Worm (Caenorhabditis elegans) whole organism, dauer: ENCODE results near the gene R04B5.1.

Experiments
- unc-62 ChIP-seq: sonication (generic microtip); optimal IDR thresholded peaks from 2 replicates; lab custom pipeline; 2017; ENCODE audit warnings: missing biosample characterization, missing genetic modification reagents, missing genetic modification characterization

R04B5.1 gene

DNA sequence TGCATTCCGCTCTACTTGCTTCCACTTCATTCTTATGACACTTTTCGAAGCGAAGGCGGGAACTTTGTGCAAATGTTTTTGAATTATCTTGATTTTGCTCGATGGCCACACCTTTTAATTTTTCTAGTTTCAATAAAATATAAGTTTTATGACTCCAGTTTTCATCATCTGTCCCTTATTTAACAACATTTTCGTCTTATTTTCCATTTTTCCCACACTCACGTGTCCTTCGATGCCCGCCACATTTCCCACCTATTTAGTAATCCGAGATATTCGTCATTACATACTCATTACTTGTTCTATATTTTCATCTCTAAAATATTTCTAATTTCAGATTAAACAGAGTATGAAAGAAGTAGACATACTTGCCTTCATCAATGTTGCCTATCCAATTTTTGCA is 16.2 kb upstream of the R04B5.1 start, which contains the start of gene srd-49:
Gene srd-49, plus strand, starts transcription at position 301 of the 400 bp plus-strand sequence.
- no peak for TF ChIP-seq unc-62 (GFP tag; lab: Kevin White, UChicago)

DNA sequence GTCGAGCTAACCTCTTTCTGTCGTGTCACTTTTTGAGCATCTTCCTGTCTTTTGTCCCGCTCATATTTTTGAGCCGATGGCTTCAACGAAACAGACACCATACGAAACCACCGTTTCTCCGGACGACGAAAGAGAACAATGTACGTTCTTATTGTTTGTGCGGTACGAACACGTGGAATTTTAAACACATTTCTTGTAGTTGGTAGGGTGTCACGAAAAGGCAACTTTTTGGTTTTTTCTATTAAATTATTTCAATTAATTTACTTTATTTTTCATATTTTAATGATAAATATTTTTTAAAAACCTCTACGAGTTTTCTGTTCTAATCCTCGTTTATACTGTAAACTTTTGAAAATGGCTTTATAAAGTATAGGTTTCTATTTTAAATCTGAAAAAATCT is 13.0 kb upstream of the R04B5.1 start, which contains the start of gene R04B5.11:
Gene R04B5.11, minus strand, starts transcription at position 101 of the 400 bp plus-strand sequence.
- TF ChIP-seq unc-62 (GFP tag; lab: Kevin White, UChicago): no peak

DNA sequence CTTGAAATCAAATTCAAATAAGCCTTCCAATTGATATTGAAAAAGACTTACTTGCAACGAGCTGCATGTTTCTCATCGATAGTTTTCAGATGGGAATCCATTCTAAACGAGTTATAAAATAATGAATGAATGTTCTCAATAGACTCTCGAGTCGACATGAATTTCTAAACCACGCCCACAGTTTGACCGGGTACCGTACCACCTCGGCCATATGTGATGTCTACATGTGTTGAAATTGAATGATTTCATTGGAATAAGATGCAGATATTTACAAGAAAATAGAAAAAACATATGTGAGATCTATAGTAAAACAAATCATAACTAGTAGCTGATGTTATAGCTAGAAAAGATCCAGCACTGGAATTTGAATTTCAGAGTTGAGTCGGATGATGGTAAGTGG is 12.3 kb upstream of the R04B5.1 start, which contains the start of gene R04B5.7:
Gene R04B5.7, minus strand, starts transcription at position 101 of the 400 bp plus-strand sequence.
- no peak for TF ChIP-seq unc-62 (GFP tag; lab: Kevin White, UChicago)

DNA sequence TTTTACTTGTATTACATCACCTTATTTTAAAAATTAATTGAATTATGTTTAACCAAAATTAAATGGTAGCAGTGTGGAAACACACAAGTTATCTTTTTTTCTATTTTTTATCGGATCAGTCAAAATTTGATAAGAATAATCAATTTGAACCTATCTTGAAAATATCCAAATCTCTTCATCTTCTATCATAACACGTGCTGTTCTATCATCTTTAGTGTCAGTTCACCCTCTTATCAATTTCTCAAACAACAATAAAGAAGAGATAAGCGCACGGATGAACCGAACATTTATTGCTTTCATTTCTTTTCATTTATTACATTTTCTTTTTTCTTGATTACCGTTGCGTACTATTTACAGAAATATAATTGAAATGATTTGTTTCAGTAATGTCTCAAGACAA is 9.0 kb upstream of the R04B5.1 start, which contains the start of gene R04B5.5:
Gene R04B5.5, plus strand, starts transcription at position 378 of the 400 bp plus-strand sequence.
- TF ChIP-seq unc-62 (GFP tag; lab: Kevin White, UChicago): no peak

DNA sequence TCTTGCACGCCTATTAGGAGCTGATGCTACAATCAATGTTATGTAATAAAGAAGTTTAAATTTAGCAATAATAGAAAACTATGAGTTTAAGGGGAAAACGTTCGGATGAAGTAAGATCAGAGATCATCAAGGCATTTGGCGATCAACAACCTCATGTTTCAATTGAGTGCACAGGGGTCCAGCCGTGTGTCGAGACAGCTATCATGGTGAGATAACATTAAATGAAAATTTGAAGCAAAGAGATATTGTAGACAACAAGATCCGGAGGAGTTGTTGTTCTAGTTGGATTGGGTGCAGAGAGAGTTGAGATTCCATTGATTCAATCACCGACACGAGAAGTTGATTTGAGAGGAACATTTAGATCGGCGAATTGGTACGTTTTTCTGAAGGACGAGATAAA is 8.0 kb upstream of the R04B5.1 start:
- no peak for TF ChIP-seq unc-62 (GFP tag; lab: Kevin White, UChicago)

DNA sequence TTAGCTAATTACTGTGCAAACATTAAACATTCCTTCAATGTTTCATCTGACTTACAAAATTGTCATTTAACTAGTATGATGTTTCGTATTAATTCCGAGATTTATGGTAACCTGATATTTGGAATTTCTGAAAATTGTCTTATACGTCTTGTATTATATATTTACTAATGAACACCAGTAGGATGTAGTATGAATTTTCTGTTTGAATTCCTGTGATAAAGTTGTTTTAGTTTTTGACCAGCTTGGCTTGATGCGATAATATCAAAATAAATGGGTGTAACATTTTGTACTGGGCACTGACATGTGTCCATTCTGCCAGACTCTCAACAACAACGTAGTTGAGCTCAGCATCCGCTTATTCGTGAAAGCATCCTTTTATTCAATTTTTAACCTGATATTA is 6.7 kb upstream of the R04B5.1 start, which contains the start of gene R04B5.6:
Gene R04B5.6, plus strand, starts transcription at position 301 of the 400 bp plus-strand sequence.
- no peak for TF ChIP-seq unc-62 (GFP tag; lab: Kevin White, UChicago)

DNA sequence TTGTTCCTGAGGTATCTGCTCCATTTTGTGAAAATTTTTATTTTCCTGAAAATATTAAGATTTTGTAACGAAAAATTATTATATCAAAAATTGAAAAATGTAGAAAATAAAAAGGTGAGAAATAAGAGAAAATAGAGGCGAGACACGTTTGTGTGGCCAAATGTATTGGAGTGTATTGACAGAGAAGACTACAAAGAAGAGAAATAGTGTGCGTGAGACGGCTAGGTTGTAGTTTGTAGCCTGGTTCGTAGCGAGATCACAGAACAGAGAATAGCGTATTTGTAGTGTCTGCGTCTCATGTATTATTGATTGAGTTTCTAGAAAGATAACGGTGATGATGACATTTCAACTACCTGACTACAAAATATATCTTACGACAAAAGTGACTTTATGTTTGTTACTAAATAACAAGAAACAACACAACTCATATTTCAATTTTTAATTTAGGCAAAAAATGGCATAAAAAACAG is 5.9 kb upstream of the R04B5.1 start, which contains the start of gene nhr-12:
Gene nhr-12, minus strand, starts transcription at position 51 of the 470 bp plus-strand sequence.
- no peak for TF ChIP-seq unc-62 (GFP tag; lab: Kevin White, UChicago)

DNA sequence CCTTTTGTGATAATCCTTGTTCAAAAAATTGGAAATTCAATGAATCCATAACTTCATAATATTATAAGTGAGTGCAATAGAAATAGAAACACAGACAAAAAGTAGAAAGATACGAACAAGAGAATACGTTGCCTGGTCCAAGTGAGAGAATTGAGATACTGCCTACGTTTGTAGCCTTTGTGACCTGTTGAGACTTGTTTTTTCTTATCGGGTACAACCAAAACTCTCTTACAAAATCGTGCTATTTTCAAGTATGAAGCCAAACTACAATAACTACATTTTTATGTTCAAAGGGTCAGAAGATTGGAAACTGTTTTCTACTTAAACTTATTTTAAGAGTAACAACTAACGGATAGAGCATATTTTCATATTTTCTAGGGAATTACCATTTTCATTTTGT is 3.5 kb upstream of the R04B5.1 start, which contains the start of gene nhr-205:
Gene nhr-205, minus strand, starts transcription at position 141 of the 400 bp plus-strand sequence.
- no peak for TF ChIP-seq unc-62 (GFP tag; lab: Kevin White, UChicago)

DNA sequence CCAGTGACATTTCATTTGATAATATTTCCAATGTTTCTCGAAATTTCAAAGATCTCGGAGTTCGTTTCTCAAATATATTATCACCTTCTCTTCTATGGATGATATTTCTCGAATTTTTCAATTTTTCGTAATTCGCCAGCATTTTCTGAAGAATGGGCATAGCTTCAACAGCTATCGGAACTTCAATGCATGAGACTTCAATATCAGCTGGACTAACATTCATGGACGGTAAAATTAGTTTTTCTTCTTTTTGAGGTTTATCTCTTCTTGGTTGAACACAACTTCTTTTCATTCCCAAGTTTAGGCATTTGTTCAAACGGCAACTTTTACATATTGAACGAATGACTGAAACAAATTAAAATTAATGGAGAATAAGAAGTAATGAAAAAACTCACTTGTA is 2.8 kb upstream of the R04B5.1 start:
- TF ChIP-seq unc-62 (GFP tag; lab: Kevin White, UChicago): no peak

DNA sequence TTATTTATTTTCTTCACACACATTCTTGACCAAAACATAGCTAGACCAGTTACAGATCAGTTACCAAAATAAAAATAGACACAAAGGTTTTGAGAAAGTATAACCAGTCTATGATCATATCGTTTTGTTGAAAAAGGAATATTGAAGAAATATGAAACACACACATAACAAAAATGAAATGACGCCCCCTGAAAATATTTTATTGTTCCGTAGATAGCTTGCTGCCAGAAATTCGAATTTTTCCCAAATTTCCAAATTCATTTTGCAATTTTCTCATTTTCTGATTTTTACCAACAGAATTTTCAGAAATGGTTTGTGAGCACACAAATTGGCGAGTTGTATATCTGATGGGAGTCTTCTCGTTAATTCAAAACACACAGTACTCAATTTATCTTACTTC is 2.7 kb downstream of the R04B5.1 start, which contains the start of gene F57A8.7:
Gene F57A8.7, plus strand, starts transcription at position 301 of the 400 bp plus-strand sequence.
- no peak for TF ChIP-seq unc-62 (GFP tag; lab: Kevin White, UChicago)

DNA sequence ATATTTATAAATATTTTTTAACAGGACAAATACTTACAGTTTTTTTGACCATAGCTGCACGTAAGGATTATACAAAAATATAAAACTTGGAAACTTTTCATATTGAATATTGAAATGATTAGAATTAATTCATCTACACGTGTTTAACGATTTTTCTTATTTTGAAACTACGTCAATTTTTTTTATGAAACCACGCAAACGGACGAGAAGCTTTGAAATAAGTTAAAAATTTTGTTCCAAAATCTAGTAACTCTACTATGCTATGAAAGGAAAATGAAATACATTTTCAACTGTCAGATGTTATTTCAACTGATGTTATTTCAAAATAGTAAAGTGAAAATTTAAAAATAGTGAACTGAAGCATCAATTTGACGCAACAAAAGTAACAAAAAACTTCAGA is 4.4 kb downstream of the R04B5.1 start, which contains the start of gene F57A8.6:
Gene F57A8.6, minus strand, starts transcription at position 101 of the 400 bp plus-strand sequence.
- no peak for TF ChIP-seq unc-62 (GFP tag; lab: Kevin White, UChicago)

DNA sequence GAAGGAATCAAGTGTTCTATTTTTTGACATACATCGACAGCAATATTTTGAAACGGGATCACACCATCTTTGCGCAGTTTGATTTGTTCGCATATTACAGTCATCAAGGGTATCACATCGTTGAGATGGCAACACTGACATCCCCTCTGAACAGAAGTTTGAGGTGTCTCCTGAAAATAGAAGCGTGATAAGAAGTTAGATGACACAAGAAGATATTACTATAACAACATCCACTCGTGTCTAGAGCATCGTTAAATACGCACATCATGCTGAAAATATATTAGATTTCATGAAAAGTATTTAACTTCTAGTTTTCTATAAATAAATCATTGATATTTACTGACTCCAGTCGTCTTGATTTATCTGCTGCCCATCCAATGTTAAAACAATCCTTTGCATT is 5.4 kb downstream of the R04B5.1 start:
- no peak for TF ChIP-seq unc-62 (GFP tag; lab: Kevin White, UChicago)

DNA sequence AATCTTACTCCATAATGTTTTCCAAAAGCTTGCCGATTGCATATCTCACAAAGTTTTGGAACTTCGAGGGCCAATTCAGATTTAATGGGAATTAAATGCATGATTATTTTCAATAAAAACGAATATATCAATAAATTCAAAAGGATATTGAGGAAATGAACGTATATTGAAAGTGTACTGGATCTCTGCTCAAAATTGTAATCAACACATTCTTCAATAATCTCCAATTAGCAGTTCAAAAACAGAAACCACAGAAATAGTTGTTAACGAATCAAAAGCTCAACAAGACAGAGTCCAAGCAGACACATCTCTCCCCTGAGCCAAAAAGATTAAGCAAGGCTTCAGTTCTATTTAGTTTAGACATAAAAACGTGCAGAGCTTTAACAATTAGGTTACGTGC is 7.6 kb downstream of the R04B5.1 start, which contains the start of gene nhr-192:
Gene nhr-192, minus strand, starts transcription at position 101 of the 400 bp plus-strand sequence.
- no peak for TF ChIP-seq unc-62 (GFP tag; lab: Kevin White, UChicago)

DNA sequence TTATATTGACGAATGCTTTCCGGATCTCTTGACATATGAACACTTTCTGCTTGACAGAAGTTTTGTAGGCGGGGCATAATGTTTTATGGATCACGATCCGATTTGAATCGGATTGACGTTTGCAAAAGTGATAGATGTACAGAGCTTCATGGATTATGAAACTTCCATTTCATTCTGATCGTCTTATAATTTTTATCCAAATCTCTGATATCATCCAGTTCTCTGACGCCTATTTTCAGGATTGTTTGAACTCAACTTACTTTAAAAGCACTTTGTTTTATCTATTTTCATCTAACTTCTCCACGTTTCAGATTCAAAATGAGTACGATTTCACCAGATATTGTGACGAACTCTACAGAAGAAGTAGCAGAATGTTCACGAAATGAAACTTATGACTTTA is 11.4 kb downstream of the R04B5.1 start, which contains the start of gene npr-39:
Gene npr-39, plus strand, starts transcription at position 301 of the 400 bp plus-strand sequence.
- no peak for TF ChIP-seq unc-62 (GFP tag; lab: Kevin White, UChicago)

DNA sequence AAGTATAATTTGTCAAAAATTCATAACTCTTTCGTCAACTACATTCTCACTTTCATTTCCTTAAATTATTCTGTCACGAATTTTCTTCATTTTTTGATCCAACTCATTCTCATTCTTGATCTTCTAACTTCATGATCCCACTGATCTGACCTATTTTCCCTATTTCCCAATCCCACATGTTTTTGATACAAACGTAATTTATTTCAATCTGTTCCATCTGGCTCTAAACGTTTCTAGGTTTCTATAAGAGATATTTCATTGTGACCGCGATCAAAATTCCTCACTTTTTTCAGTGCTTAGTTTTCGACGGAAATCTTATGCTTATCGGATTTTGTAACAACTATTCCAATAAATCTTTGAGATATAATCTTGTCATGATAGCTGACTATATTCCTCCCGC is 12.5 kb downstream of the R04B5.1 start:
- no peak for TF ChIP-seq unc-62 (GFP tag; lab: Kevin White, UChicago)

DNA sequence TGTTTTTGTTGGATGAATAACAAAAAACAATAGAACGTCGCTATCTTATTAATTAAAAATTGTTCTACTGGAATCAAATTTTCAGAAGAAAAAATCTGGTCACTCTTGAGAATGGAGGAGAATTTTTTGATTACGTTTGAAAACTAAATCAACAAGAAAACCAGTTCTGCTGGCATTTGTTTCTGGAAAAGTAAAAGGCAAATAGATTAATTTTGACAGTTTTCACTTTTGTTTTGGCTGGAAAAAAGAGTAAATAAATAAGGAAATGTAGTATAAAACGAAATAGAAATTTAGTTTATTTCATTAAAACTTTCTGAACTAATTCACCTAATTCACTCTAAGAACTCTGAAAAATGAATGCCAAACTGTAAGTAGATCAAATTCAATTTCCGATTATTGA is 13.9 kb downstream of the R04B5.1 start, which contains the start of gene fipr-13:
Gene fipr-13, plus strand, starts transcription at position 301 of the 400 bp plus-strand sequence.
- TF ChIP-seq unc-62 (GFP tag; lab: Kevin White, UChicago): no peak

DNA sequence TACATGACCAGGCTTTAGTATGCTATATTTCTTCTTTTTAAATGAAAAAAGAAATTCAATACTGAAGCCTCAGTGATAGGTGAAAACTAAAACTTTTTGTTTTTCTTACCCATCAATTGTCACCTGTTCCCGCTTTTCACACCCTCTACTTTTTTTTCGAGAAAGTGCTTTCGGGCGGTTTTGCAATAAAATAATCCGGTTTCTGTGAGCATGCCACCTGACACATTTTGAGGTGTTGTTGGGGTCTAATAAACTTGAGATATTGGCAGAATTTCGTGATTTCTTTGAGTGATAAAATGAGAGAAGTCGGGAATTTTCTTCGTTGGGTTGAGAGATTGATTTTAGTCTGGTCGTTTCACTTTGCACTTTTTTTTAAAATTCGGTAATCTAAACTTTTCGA is 18.1 kb downstream of the R04B5.1 start:
- TF ChIP-seq unc-62 (GFP tag; lab: Kevin White, UChicago): no peak
